Worm (Caenorhabditis elegans) whole organism, L4 larva: Measurements from ENCODE around the gene hpd-1.

Experiments used
- F26F4.8 ChIP-seq: fragments of 200-800 bp; sonication (Bioruptor generic); conservative IDR thresholded peaks from 2 replicates; pipeline ENCODE4 v1.3.6; 2022; ENCODE audit warnings: missing genetic modification characterization, missing compliant biosample characterization
- F37D6.2 ChIP-seq: sonication (generic microtip); optimal IDR thresholded peaks from 2 replicates; lab custom pipeline; 2016; ENCODE audit warnings: mild to moderate bottlenecking, missing genetic modification characterization, missing compliant biosample characterization
- T26A8.4 ChIP-seq: fragments of 200-800 bp; sonication (Bioruptor generic); IDR thresholded peaks from 2 replicates; pipeline ENCODE4 v1.3.6; 2022; ENCODE audit warnings: missing genetic modification characterization, missing compliant biosample characterization
- aha-1 ChIP-seq: fragments of 150-350 bp; peaks from one replicate; lab custom pipeline; 2014; ENCODE audit warnings: missing biosample characterization, missing genetic modification characterization
- ama-1 ChIP-seq: fragments of 150-350 bp; optimal IDR thresholded peaks from 2 replicates; lab custom pipeline; 2014; ENCODE audit warnings: inconsistent platforms, mixed read lengths
- arid-1 ChIP-seq: fragments of 200-800 bp; sonication (Bioruptor generic); conservative IDR thresholded peaks from 2 replicates; pipeline ENCODE4 v1.3.6; 2022; ENCODE audit warnings: missing genetic modification reagents, missing genetic modification characterization, missing compliant biosample characterization
- attf-4 ChIP-seq: sonication (generic microtip); optimal IDR thresholded peaks from 3 replicates; lab custom pipeline; 2017; ENCODE audit warnings: missing biosample characterization, missing genetic modification characterization
- ceh-32 ChIP-seq: sonication (generic microtip); optimal IDR thresholded peaks from 2 replicates; lab custom pipeline; 2016; ENCODE audit warnings: mild to moderate bottlenecking, missing genetic modification characterization, missing compliant biosample characterization; ENCODE audit not compliant: poor library complexity
- ceh-44 ChIP-seq: fragments of 200-800 bp; sonication (Bioruptor generic); IDR thresholded peaks from 2 replicates; pipeline ENCODE4 v1.3.6; 2022; ENCODE audit warnings: missing genetic modification reagents, missing genetic modification characterization, missing compliant biosample characterization
- ceh-82 ChIP-seq: sonication (generic microtip); optimal IDR thresholded peaks from 2 replicates; lab custom pipeline; 2017; ENCODE audit warnings: missing biosample characterization, missing genetic modification characterization
- ctbp-1 ChIP-seq: fragments of 200-800 bp; sonication (Bioruptor generic); IDR thresholded peaks from 2 replicates; pipeline ENCODE4 v1.3.6; 2022; ENCODE audit warnings: missing genetic modification reagents, missing genetic modification characterization, missing compliant biosample characterization
- daf-16 ChIP-seq, 3 experiments: sonication (generic microtip); optimal IDR thresholded peaks; 2 replicates each; lab custom pipeline; 2016 to 2017; ENCODE audit warnings: missing genetic modification characterization in 3 of 3, missing genetic modification reagents in 3 of 3, mild to moderate bottlenecking in 2 of 3, missing compliant biosample characterization in 2 of 3, missing biosample characterization in 1 of 3, moderate library complexity in 1 of 3
- dmd-6 ChIP-seq: fragments of 200-800 bp; sonication (Bioruptor generic); IDR thresholded peaks from 2 replicates; pipeline ENCODE4 v1.3.6; 2022; ENCODE audit warnings: missing genetic modification reagents, missing genetic modification characterization, missing compliant biosample characterization
- dmd-9 ChIP-seq: fragments of 200-800 bp; sonication (Bioruptor generic); IDR thresholded peaks from 2 replicates; pipeline ENCODE4 v1.3.6; 2022; ENCODE audit warnings: missing genetic modification reagents, missing genetic modification characterization, missing compliant biosample characterization
- dpl-1 ChIP-seq: fragments of 150-350 bp; optimal IDR thresholded peaks from 2 replicates; lab custom pipeline; 2014; ENCODE audit warnings: missing biosample characterization, missing genetic modification reagents, missing genetic modification characterization
- dve-1 ChIP-seq: sonication (generic microtip); optimal IDR thresholded peaks from 2 replicates; lab custom pipeline; 2017; ENCODE audit warnings: antibody characterized with exemption, mild to moderate bottlenecking, missing genetic modification characterization, missing compliant biosample characterization; ENCODE audit not compliant: insufficient read depth
- fkh-10 ChIP-seq: fragments of 150-350 bp; optimal IDR thresholded peaks from 2 replicates; lab custom pipeline; 2014; ENCODE audit warnings: missing biosample characterization, missing genetic modification reagents, missing genetic modification characterization
- hif-1 ChIP-seq, 2 experiments: sonication (generic microtip); optimal IDR thresholded peaks; 2 replicates each; lab custom pipeline; 2016 to 2017; ENCODE audit warnings: missing compliant biosample characterization in 2 of 2, missing genetic modification characterization in 2 of 2, missing genetic modification reagents in 2 of 2, missing genotype in 2 of 2, mild to moderate bottlenecking in 1 of 2
- hlh-11 ChIP-seq: fragments of 200-800 bp; sonication (Bioruptor generic); optimal IDR thresholded peaks from 2 replicates; lab custom pipeline; 2018; ENCODE audit warnings: mild to moderate bottlenecking, missing genetic modification characterization, missing compliant biosample characterization
- hlh-30 ChIP-seq: sonication (generic microtip); optimal IDR thresholded peaks from 2 replicates; lab custom pipeline; 2017; ENCODE audit warnings: antibody characterized with exemption, mild to moderate bottlenecking, missing genetic modification characterization, missing compliant biosample characterization; ENCODE audit not compliant: insufficient read depth
- hmg-1.1 ChIP-seq: fragments of 200-800 bp; sonication (Bioruptor generic); IDR thresholded peaks from 2 replicates; pipeline ENCODE4 v1.3.6; 2022; ENCODE audit warnings: missing genetic modification reagents, missing genetic modification characterization, missing compliant biosample characterization
- jun-1 ChIP-seq: fragments of 150-350 bp; optimal IDR thresholded peaks from 2 replicates; lab custom pipeline; 2014; ENCODE audit warnings: missing biosample characterization, missing genetic modification reagents, missing genetic modification characterization
- lin-13 ChIP-seq: fragments of 150-350 bp; optimal IDR thresholded peaks from 2 replicates; lab custom pipeline; 2014; ENCODE audit warnings: missing biosample characterization, missing genetic modification reagents, missing genetic modification characterization
- lin-15B ChIP-seq: fragments of 150-350 bp; sonication (generic microtip); optimal IDR thresholded peaks from 3 replicates; lab custom pipeline; 2014; ENCODE audit warnings: missing biosample characterization, missing genetic modification characterization
- lin-39 ChIP-seq: fragments of 150-350 bp; optimal IDR thresholded peaks from 2 replicates; lab custom pipeline; 2014; ENCODE audit warnings: missing biosample characterization, missing genetic modification reagents, missing genetic modification characterization
- lsy-2 ChIP-seq, 2 experiments: fragments of 150-350 bp in 1 of 2; sonication (generic microtip) in 1 of 2; optimal IDR thresholded peaks; 2 replicates each; lab custom pipeline; 2014 to 2017; ENCODE audit warnings: missing biosample characterization in 2 of 2, missing genetic modification characterization in 2 of 2
- madf-9 ChIP-seq: fragments of 200-800 bp; sonication (Bioruptor generic); conservative IDR thresholded peaks from 2 replicates; pipeline ENCODE4 v1.3.6; 2022; ENCODE audit warnings: missing genetic modification reagents, missing genetic modification characterization, missing compliant biosample characterization
- mdl-1 ChIP-seq, 2 experiments: fragments of 150-350 bp in 1 of 2; sonication (generic microtip) in 1 of 2; optimal IDR thresholded peaks; 2 replicates each; lab custom pipeline; 2014 to 2017; ENCODE audit warnings: missing biosample characterization in 2 of 2, missing genetic modification characterization in 2 of 2
- mdt-29 ChIP-seq: fragments of 200-800 bp; sonication (Bioruptor generic); IDR thresholded peaks from 2 replicates; pipeline ENCODE4 v1.3.6; 2022; ENCODE audit warnings: missing genetic modification reagents, missing genetic modification characterization, missing compliant biosample characterization
- mep-1 ChIP-seq: fragments of 150-350 bp; sonication (generic microtip); optimal IDR thresholded peaks from 3 replicates; lab custom pipeline; 2014; ENCODE audit warnings: missing biosample characterization, missing genetic modification characterization
- mes-2 ChIP-seq: sonication (generic microtip); optimal IDR thresholded peaks from 2 replicates; lab custom pipeline; 2016; ENCODE audit warnings: missing genotype, mild to moderate bottlenecking, missing genetic modification characterization, missing compliant biosample characterization; ENCODE audit not compliant: poor library complexity, severe bottlenecking
- mxl-2 ChIP-seq: fragments of 200-800 bp; sonication (Bioruptor generic); conservative IDR thresholded peaks from 2 replicates; pipeline ENCODE4 v1.3.6; 2022; ENCODE audit warnings: missing genetic modification reagents, missing genetic modification characterization, missing compliant biosample characterization
- mxl-3 ChIP-seq: fragments of 200-800 bp; sonication (Bioruptor generic); optimal IDR thresholded peaks from 2 replicates; lab custom pipeline; 2018; ENCODE audit warnings: mild to moderate bottlenecking, missing genetic modification characterization, missing compliant biosample characterization
- nhr-10 ChIP-seq: fragments of 150-350 bp; optimal IDR thresholded peaks from 2 replicates; lab custom pipeline; 2014; ENCODE audit warnings: missing biosample characterization, missing genetic modification characterization
- nhr-102 ChIP-seq: sonication (generic microtip); optimal IDR thresholded peaks from 2 replicates; lab custom pipeline; 2016; ENCODE audit warnings: mild to moderate bottlenecking, missing genetic modification characterization, moderate library complexity, missing compliant biosample characterization
- nhr-28 ChIP-seq: fragments of 150-350 bp; optimal IDR thresholded peaks from 2 replicates; lab custom pipeline; 2014; ENCODE audit warnings: missing biosample characterization, missing genetic modification characterization
- nhr-41 ChIP-seq: fragments of 200-800 bp; sonication (Bioruptor generic); IDR thresholded peaks from 2 replicates; pipeline ENCODE4 v1.3.6; 2022; ENCODE audit warnings: missing genetic modification reagents, missing genetic modification characterization, missing compliant biosample characterization
- nhr-42 ChIP-seq: fragments of 200-800 bp; sonication (Bioruptor generic); IDR thresholded peaks from 2 replicates; pipeline ENCODE4 v1.3.6; 2022; ENCODE audit warnings: missing genetic modification characterization, missing compliant biosample characterization
- nhr-77 ChIP-seq: fragments of 150-350 bp; optimal IDR thresholded peaks from 2 replicates; lab custom pipeline; 2014; ENCODE audit warnings: missing biosample characterization, missing genetic modification characterization
- php-3 ChIP-seq: fragments of 200-800 bp; sonication (Bioruptor generic); IDR thresholded peaks from 2 replicates; pipeline ENCODE4 v1.3.6; 2022; ENCODE audit warnings: missing genetic modification reagents, missing genetic modification characterization, missing compliant biosample characterization
- saeg-2 ChIP-seq: fragments of 200-800 bp; sonication (Bioruptor generic); IDR thresholded peaks from 2 replicates; pipeline ENCODE4 v1.3.6; 2022; ENCODE audit warnings: missing genetic modification reagents, missing genetic modification characterization, missing compliant biosample characterization
- snpc-4 ChIP-seq: fragments of 150-350 bp; optimal IDR thresholded peaks from 2 replicates; lab custom pipeline; 2014; ENCODE audit warnings: missing biosample characterization, missing genetic modification characterization
- tra-1 ChIP-seq: fragments of 200-800 bp; sonication (Bioruptor generic); IDR thresholded peaks from 2 replicates; pipeline ENCODE4 v1.3.6; 2022; ENCODE audit warnings: missing genetic modification reagents, missing genetic modification characterization, missing compliant biosample characterization
- unc-130 ChIP-seq: sonication (generic microtip); optimal IDR thresholded peaks from 2 replicates; lab custom pipeline; 2016; ENCODE audit warnings: missing genetic modification reagents, missing genetic modification characterization, missing compliant biosample characterization
- zfp-3 ChIP-seq: fragments of 200-800 bp; sonication (Bioruptor generic); conservative IDR thresholded peaks from 2 replicates; pipeline ENCODE4 v1.3.6; 2022; ENCODE audit warnings: missing genetic modification reagents, missing genetic modification characterization, missing compliant biosample characterization
- zip-2 ChIP-seq: fragments of 150-350 bp; optimal IDR thresholded peaks from 2 replicates; lab custom pipeline; 2014; ENCODE audit warnings: missing biosample characterization, missing genetic modification characterization
- ztf-7 ChIP-seq: fragments of 150-350 bp; optimal IDR thresholded peaks from 2 replicates; lab custom pipeline; 2014; ENCODE audit warnings: missing biosample characterization, missing genetic modification characterization

The hpd-1 gene

ce11 chrIII:10533310-10533709, 2.0 kb upstream of the hpd-1 start (continued):
- TF ChIP-seq dve-1, result peak; percentile 86
- 0 out of 2 replicates have a peak, but pooled peaks have one; percentile 40 for TF ChIP-seq mdt-29 (GFP tag; lab: Robert Waterston, UW)
- no peak for TF ChIP-seq attf-4 (tag; lab: Kevin White, UChicago)
- TF ChIP-seq tra-1, result peak; percentile 87
- no peak for TF ChIP-seq ceh-32 (tag; lab: Kevin White, UChicago)
- TF ChIP-seq daf-16 (GFP tag; optimal IDR thresholded peaks at IDR 0.05; lab: Kevin White, UChicago), result peak in 1 of 2 experiments; percentile 35
- peak; percentile 87 for TF ChIP-seq daf-16 (tag; optimal IDR thresholded peaks at IDR 0.05; lab: Kevin White, UChicago)
- TF ChIP-seq nhr-102, result peak; percentile 44

ce11 chrIII:10534191-10534590, 1.1 kb upstream of the hpd-1 start:
- TF ChIP-seq snpc-4 (tag; lab: Kevin White, UChicago) (no peak), lin-13 (GFP tag; lab: Kevin White, UChicago) (peak; percentile 34), ama-1 (no peak), hmg-1.1 (0 out of 2 replicates have a peak, but pooled peaks have one; percentile 40), mes-2 (peak; percentile 43), arid-1 (peak; percentile 64; the same call in 1 of the 2 replicates), mxl-3 (GFP tag; lab: Kevin White, UChicago) (peak; percentile 98), lin-39 (tag; lab: Kevin White, UChicago) (no peak), zip-2 (tag; lab: Kevin White, UChicago) (no peak), hif-1 (tag; optimal IDR thresholded peaks at IDR 0.05; lab: Kevin White, UChicago) (peak in 1 of 2 experiments; percentile 97), mep-1 (tag; lab: Kevin White, UChicago) (peak; percentile 30), nhr-42 (GFP tag; lab: Robert Waterston, UW) (peak; percentile 57; the same call in 1 of the 2 replicates), madf-9 (peak; percentile 52; the same call in 1 of the 2 replicates), dmd-9 (GFP tag; lab: Robert Waterston, UW) (no peak), fkh-10 (no peak), nhr-41 (peak; percentile 61; the same call in 1 of the 2 replicates), dmd-6 (GFP tag; lab: Robert Waterston, UW) (peak; percentile 95), dpl-1 (no peak), mxl-2 (GFP tag; lab: Robert Waterston, UW) (peak; percentile 73), unc-130 (GFP tag; lab: Kevin White, UChicago) (no peak), lin-15B (tag; lab: Kevin White, UChicago) (no peak), hlh-30 (tag; lab: Kevin White, UChicago) (peak; percentile 80), saeg-2 (GFP tag; lab: Robert Waterston, UW) (0 out of 2 replicates have a peak, but pooled peaks have one; percentile 44), nhr-77 (tag; lab: Kevin White, UChicago) (peak; percentile 28), daf-16 (GFP tag; optimal IDR thresholded peaks at IDR 0.05; lab: Kevin White, UChicago) (no peak), daf-16 (tag; optimal IDR thresholded peaks at IDR 0.05; lab: Kevin White, UChicago) (peak; percentile 41), mdl-1 (tag; optimal IDR thresholded peaks at IDR 0.05; lab: Kevin White, UChicago) (peak; percentile 74 to 91), ceh-44 (GFP tag; lab: Robert Waterston, UW) (no peak), nhr-28 (tag; lab: Kevin White, UChicago) (peak; percentile 87), T26A8.4 (GFP tag; lab: Robert Waterston, UW) (peak; percentile 42; the same call in 1 of the 2 replicates), hlh-11 (tag; lab: Kevin White, UChicago) (peak; percentile 97), ctbp-1 (GFP tag; lab: Robert Waterston, UW) (peak; percentile 62; the same call in 1 of the 2 replicates), jun-1 (tag; lab: Kevin White, UChicago) (no peak), nhr-10 (tag; lab: Kevin White, UChicago) (peak; percentile 12), aha-1 (tag; lab: Kevin White, UChicago) (peak; percentile 45), lsy-2 (tag; optimal IDR thresholded peaks at IDR 0.05; lab: Kevin White, UChicago) (no peak), php-3 (peak; percentile 82), F26F4.8 (GFP tag; lab: Robert Waterston, UW) (no peak), tra-1 (peak; percentile 82), ztf-7 (tag; lab: Kevin White, UChicago) (peak; percentile 32), F37D6.2 (tag; lab: Kevin White, UChicago) (no peak), dve-1 (peak; percentile 70), ceh-82 (tag; lab: Kevin White, UChicago) (no peak), zfp-3 (GFP tag; lab: Robert Waterston, UW) (peak; percentile 59; the same call in 1 of the 2 replicates), mdt-29 (GFP tag; lab: Robert Waterston, UW) (peak; percentile 69)
